Fruit fly (Drosophila melanogaster) whole organism, embryonic: Measurements from ENCODE around the gene IntS4.
A peak's percentile ranks its signal among the peaks of the same experiment; 100 is the strongest.

Experiments used
- CG10462 ChIP-seq: fragments of 200-800 bp; sonication (Bioruptor generic); optimal IDR thresholded peaks from 2 replicates; lab custom pipeline; 2016; ENCODE audit warnings: missing biosample characterization, missing genetic modification characterization
- CG10543 ChIP-seq: fragments of 200-800 bp; sonication (Bioruptor generic); optimal IDR thresholded peaks from 3 replicates; lab custom pipeline; 2017; ENCODE audit warnings: missing biosample characterization, mild to moderate bottlenecking, missing genetic modification characterization, moderate library complexity
- CG12769 ChIP-seq: fragments of 200-800 bp; sonication (Bioruptor generic); optimal IDR thresholded peaks from 2 replicates; lab custom pipeline; 2019; ENCODE audit warnings: missing biosample characterization, mild to moderate bottlenecking, missing genetic modification characterization, moderate library complexity
- CG13424 ChIP-seq: fragments of 200-800 bp; sonication (Bioruptor generic); optimal IDR thresholded peaks from 2 replicates; lab custom pipeline; 2019; ENCODE audit warnings: missing biosample characterization, mild to moderate bottlenecking, missing genetic modification characterization, moderate library complexity
- CG13894 ChIP-seq: fragments of 200-800 bp; sonication (Bioruptor generic); optimal IDR thresholded peaks from 3 replicates; lab custom pipeline; 2018; ENCODE audit warnings: missing biosample characterization, mild to moderate bottlenecking, missing genetic modification characterization, moderate library complexity
- CG14860 ChIP-seq: fragments of 200-800 bp; sonication (Bioruptor generic); IDR thresholded peaks from 3 replicates; pipeline ENCODE4 v1.3.6; 2022; ENCODE audit warnings: missing biosample characterization, missing genetic modification characterization; ENCODE audit not compliant: partially characterized antibody
- CG17385 ChIP-seq: fragments of 200-800 bp; sonication (Bioruptor generic); optimal IDR thresholded peaks from 3 replicates; lab custom pipeline; 2018; ENCODE audit warnings: missing biosample characterization, mild to moderate bottlenecking, missing genetic modification characterization
- CG34376 ChIP-seq: fragments of 200-800 bp; sonication (Bioruptor generic); optimal IDR thresholded peaks from 2 replicates; lab custom pipeline; 2018; ENCODE audit warnings: missing biosample characterization, mild to moderate bottlenecking, missing genetic modification characterization
- CG3838 ChIP-seq: fragments of 200-800 bp; sonication (Bioruptor generic); optimal IDR thresholded peaks from 3 replicates; lab custom pipeline; 2016; ENCODE audit warnings: missing biosample characterization, missing genetic modification characterization
- CG4360 ChIP-seq: fragments of 200-800 bp; sonication (Bioruptor generic); IDR thresholded peaks from 2 replicates; pipeline ENCODE4 v1.3.6; 2022; ENCODE audit warnings: missing biosample characterization, missing genetic modification characterization
- CG6254 ChIP-seq: fragments of 200-800 bp; sonication (Bioruptor generic); optimal IDR thresholded peaks from 3 replicates; lab custom pipeline; 2017; ENCODE audit warnings: mild to moderate bottlenecking, missing biosample characterization, missing genetic modification reagents, missing genetic modification characterization
- CG7786 ChIP-seq: fragments of 200-800 bp; sonication (Bioruptor generic); optimal IDR thresholded peaks from 2 replicates; lab custom pipeline; 2016; ENCODE audit warnings: missing biosample characterization, missing genetic modification characterization
- CG8388 ChIP-seq: fragments of 200-800 bp; sonication (Bioruptor generic); optimal IDR thresholded peaks from 2 replicates; lab custom pipeline; 2019; ENCODE audit warnings: missing biosample characterization, mild to moderate bottlenecking, missing genetic modification characterization, moderate library complexity
- CG9727 ChIP-seq: fragments of 200-800 bp; sonication (Bioruptor generic); optimal IDR thresholded peaks from 3 replicates; lab custom pipeline; 2017; ENCODE audit warnings: missing biosample characterization, mild to moderate bottlenecking, missing genetic modification characterization
- Drgx ChIP-seq: fragments of 200-800 bp; sonication (Bioruptor generic); IDR thresholded peaks from 2 replicates; pipeline ENCODE4 v1.3.6; 2022; ENCODE audit warnings: missing biosample characterization, missing genetic modification characterization
- Gsc ChIP-seq: fragments of 200-800 bp; sonication (Bioruptor generic); IDR thresholded peaks from 2 replicates; pipeline ENCODE4 v1.3.6; 2022; ENCODE audit warnings: missing biosample characterization, missing genetic modification characterization
- Med ChIP-seq: fragments of 200-800 bp; sonication (Bioruptor generic); peaks from one replicate; lab custom pipeline; 2016; ENCODE audit warnings: missing biosample characterization, missing genetic modification characterization, mild to moderate bottlenecking, inconsistent platforms, moderate library complexity
- Neu2 ChIP-seq: fragments of 200-800 bp; sonication (Bioruptor generic); optimal IDR thresholded peaks from 3 replicates; lab custom pipeline; 2016; ENCODE audit warnings: missing biosample characterization, missing genetic modification characterization, borderline replicate concordance
- Pdp1 ChIP-seq, 2 experiments: fragments of 200-800 bp; sonication (Bioruptor generic); optimal IDR thresholded peaks; 3 replicates each; lab custom pipeline; 2016; ENCODE audit warnings: missing biosample characterization in 2 of 2, missing genetic modification characterization in 2 of 2, mild to moderate bottlenecking in 1 of 2, moderate library complexity in 1 of 2
- Rx ChIP-seq: fragments of 200-800 bp; sonication (Bioruptor generic); IDR thresholded peaks from 2 replicates; pipeline ENCODE4 v1.3.6; 2022; ENCODE audit warnings: missing biosample characterization, missing genetic modification characterization
- Sry-β ChIP-seq: fragments of 200-800 bp; sonication (Bioruptor generic); optimal IDR thresholded peaks from 2 replicates; lab custom pipeline; 2018; ENCODE audit warnings: missing biosample characterization, mild to moderate bottlenecking, missing genetic modification characterization, moderate library complexity
- Sry-δ ChIP-seq: fragments of 200-800 bp; sonication (Bioruptor generic); optimal IDR thresholded peaks from 2 replicates; lab custom pipeline; 2016; ENCODE audit warnings: missing biosample characterization, missing genetic modification characterization
- Trl ChIP-seq, 3 experiments: fragments of >200 bp in 2 of 3; fragments of 200-800 bp in 1 of 3; sonication (Bioruptor generic) in 1 of 3; optimal IDR thresholded peaks; 2 replicates in 1 of 3; 3 replicates in 2 of 3; lab custom pipeline; 2016 to 2017; ENCODE audit warnings: missing biosample characterization in 1 of 3, missing genetic modification characterization in 1 of 3
- ab ChIP-seq: fragments of 200-800 bp; sonication (Bioruptor generic); optimal IDR thresholded peaks from 2 replicates; lab custom pipeline; 2016; ENCODE audit warnings: missing biosample characterization, missing genetic modification characterization
- abd-A ChIP-seq: fragments of 200-800 bp; sonication (Bioruptor generic); optimal IDR thresholded peaks from 3 replicates; lab custom pipeline; 2019; ENCODE audit warnings: missing biosample characterization, mild to moderate bottlenecking, missing genetic modification characterization, moderate library complexity
- al ChIP-seq: fragments of 200-800 bp; sonication (Bioruptor generic); IDR thresholded peaks from 2 replicates; pipeline ENCODE4 v1.3.6; 2022; ENCODE audit warnings: missing biosample characterization, missing genetic modification characterization
- amos ChIP-seq: fragments of 200-800 bp; sonication (Bioruptor generic); IDR thresholded peaks from 2 replicates; pipeline ENCODE4 v1.3.6; 2022; ENCODE audit warnings: missing biosample characterization, missing genetic modification characterization; ENCODE audit not compliant: partially characterized antibody
- bigmax ChIP-seq: fragments of 200-800 bp; sonication (Bioruptor generic); optimal IDR thresholded peaks from 2 replicates; lab custom pipeline; 2018; ENCODE audit warnings: missing biosample characterization, mild to moderate bottlenecking, missing genetic modification characterization
- cg ChIP-seq: fragments of 200-800 bp; sonication (Bioruptor generic); optimal IDR thresholded peaks from 3 replicates; lab custom pipeline; 2019; ENCODE audit warnings: missing biosample characterization, mild to moderate bottlenecking, missing genetic modification characterization, moderate library complexity
- chinmo ChIP-seq: fragments of 200-800 bp; sonication (Bioruptor generic); IDR thresholded peaks from 4 replicates; pipeline ENCODE4 v1.3.6; 2022; ENCODE audit warnings: missing biosample characterization, missing genetic modification characterization; ENCODE audit not compliant: partially characterized antibody
- chm ChIP-seq: fragments of 200-800 bp; sonication (Bioruptor generic); IDR thresholded peaks from 2 replicates; pipeline ENCODE4 v1.3.6; 2022; ENCODE audit warnings: missing biosample characterization, missing genetic modification characterization
- crp ChIP-seq, 2 experiments: fragments of 200-800 bp; sonication (Bioruptor generic); optimal IDR thresholded peaks; 2 replicates in 1 of 2; 3 replicates in 1 of 2; lab custom pipeline; 2017; ENCODE audit warnings: missing biosample characterization in 2 of 2, missing genetic modification characterization in 2 of 2, mild to moderate bottlenecking in 1 of 2, moderate library complexity in 1 of 2
- fru ChIP-seq: fragments of >200 bp; optimal IDR thresholded peaks from 2 replicates; lab custom pipeline; 2017
- ftz-f1 ChIP-seq: fragments of 200-800 bp; sonication (Bioruptor generic); optimal IDR thresholded peaks from 2 replicates; lab custom pipeline; 2016; ENCODE audit warnings: missing biosample characterization, missing genetic modification characterization
- gce ChIP-seq: fragments of 200-800 bp; sonication (Bioruptor generic); IDR thresholded peaks from 3 replicates; pipeline ENCODE4 v1.3.6; 2022; ENCODE audit warnings: missing biosample characterization, missing genetic modification characterization
- gem ChIP-seq: fragments of 200-800 bp; sonication (Bioruptor generic); optimal IDR thresholded peaks from 2 replicates; lab custom pipeline; 2019; ENCODE audit warnings: missing biosample characterization, mild to moderate bottlenecking, missing genetic modification characterization, moderate library complexity
- grn ChIP-seq: fragments of 200-800 bp; sonication (Bioruptor generic); optimal IDR thresholded peaks from 3 replicates; lab custom pipeline; 2017; ENCODE audit warnings: missing biosample characterization, missing genetic modification characterization
- gro ChIP-seq: fragments of 200-800 bp; sonication (Bioruptor generic); optimal IDR thresholded peaks from 2 replicates; lab custom pipeline; 2016; ENCODE audit warnings: missing biosample characterization, missing genetic modification characterization
- nau ChIP-seq: fragments of 200-800 bp; sonication (Bioruptor generic); optimal IDR thresholded peaks from 3 replicates; lab custom pipeline; 2017; ENCODE audit warnings: missing biosample characterization, mild to moderate bottlenecking, missing genetic modification characterization, missing genetic modification reagents
- rib ChIP-seq: fragments of 200-800 bp; sonication (Bioruptor generic); IDR thresholded peaks from 2 replicates; pipeline ENCODE4 v1.3.6; 2022; ENCODE audit warnings: missing biosample characterization, missing genetic modification characterization
- row ChIP-seq: fragments of 200-800 bp; sonication (Bioruptor generic); IDR thresholded peaks from 3 replicates; pipeline ENCODE4 v1.3.6; 2022; ENCODE audit warnings: missing biosample characterization, missing genetic modification characterization
- sd ChIP-seq: fragments of 200-800 bp; sonication (Bioruptor generic); optimal IDR thresholded peaks from 3 replicates; lab custom pipeline; 2018; ENCODE audit warnings: missing biosample characterization, mild to moderate bottlenecking, missing genetic modification characterization, moderate library complexity
- sens ChIP-seq: fragments of 200-800 bp; sonication (Bioruptor generic); peaks from one replicate; lab custom pipeline; 2016; ENCODE audit warnings: missing biosample characterization, missing genetic modification characterization
- sqz ChIP-seq: fragments of 200-800 bp; sonication (Bioruptor generic); optimal IDR thresholded peaks from 3 replicates; lab custom pipeline; 2018; ENCODE audit warnings: missing biosample characterization, mild to moderate bottlenecking, missing genetic modification characterization
- tgo ChIP-seq: fragments of 200-800 bp; sonication (Bioruptor generic); IDR thresholded peaks from 3 replicates; pipeline ENCODE4 v1.3.6; 2022; ENCODE audit warnings: missing biosample characterization, missing genetic modification characterization
- twi ChIP-seq: fragments of 200-800 bp; optimal IDR thresholded peaks from 2 replicates; lab custom pipeline; 2019; ENCODE audit warnings: missing biosample characterization, mild to moderate bottlenecking, missing genetic modification characterization, moderate library complexity

The IntS4 gene

DNA sequence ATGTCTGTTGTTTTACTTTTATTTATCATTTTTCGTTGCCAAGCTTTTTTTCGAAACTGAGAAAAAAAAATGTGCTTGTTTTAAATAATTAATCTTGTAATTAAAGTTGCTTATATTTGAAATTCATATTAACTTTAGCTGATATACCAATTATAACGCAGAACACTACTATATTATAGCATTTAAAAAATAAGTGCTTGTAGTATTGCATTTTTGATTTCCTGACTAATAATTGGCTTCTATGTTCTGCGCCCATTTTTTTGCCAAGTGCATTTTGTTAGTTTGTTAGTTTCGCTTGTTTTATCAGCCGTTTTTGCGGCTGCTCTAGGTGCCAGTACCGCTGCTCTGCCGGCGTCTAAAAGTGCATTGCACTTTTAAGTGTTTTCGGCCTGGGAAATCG is 37.1 kb downstream of the IntS4 start:
- peak; percentile 5 for TF ChIP-seq gem
- TF ChIP-seq CG10462 (GFP tag; lab: Kevin White, UChicago) = no peak
- TF ChIP-seq CG6254 (GFP tag; lab: Kevin White, UChicago) = no peak
- TF ChIP-seq CG34376 = no peak
- TF ChIP-seq row = 0 out of 3 replicates have a peak, but pooled peaks have one; percentile 17
- no peak for TF ChIP-seq CG14860 (GFP tag; lab: Robert Waterston, UW)
- TF ChIP-seq Drgx (GFP tag; lab: Robert Waterston, UW) = peak; percentile 55
- TF ChIP-seq, all 482 proteins: peak for 3

- no peak for TF ChIP-seq Gsc
- no peak for TF ChIP-seq amos (GFP tag; lab: Robert Waterston, UW)
- peak; percentile 4 for TF ChIP-seq nau (GFP tag; lab: Kevin White, UChicago)
- peak; percentile 34 for TF ChIP-seq cg (GFP tag; lab: Kevin White, UChicago)
- peak; percentile 45 for TF ChIP-seq sd (tag; lab: Kevin White, UChicago)
- no peak for TF ChIP-seq CG8388 (GFP tag; lab: Kevin White, UChicago)
- peak; percentile 61 for TF ChIP-seq sens (GFP tag; lab: Kevin White, UChicago)
- TF ChIP-seq CG9727 (GFP tag; lab: Kevin White, UChicago) = no peak
- TF ChIP-seq Med = peak; percentile 31
- 0 out of 2 replicates have a peak, but pooled peaks have one; percentile 32 for TF ChIP-seq chm (GFP tag; lab: Robert Waterston, UW)
- no peak for TF ChIP-seq CG7786 (GFP tag; lab: Kevin White, UChicago)
- TF ChIP-seq bigmax (GFP tag; lab: Kevin White, UChicago) = no peak
- TF ChIP-seq abd-A = peak; percentile 3
- TF ChIP-seq Pdp1 (GFP tag; optimal IDR thresholded peaks at IDR 0.05; lab: Kevin White, UChicago) = peak in 1 of 2 experiments; percentile 83
- peak; percentile 27 for TF ChIP-seq grn (GFP tag; lab: Kevin White, UChicago)
- TF ChIP-seq CG12769 = peak; percentile 35
- no peak for TF ChIP-seq tgo (GFP tag; lab: Robert Waterston, UW)
- peak in 1 of 2 experiments; percentile 3 for TF ChIP-seq crp (GFP tag; optimal IDR thresholded peaks at IDR 0.05; lab: Kevin White, UChicago)
- TF ChIP-seq gro = no peak
- TF ChIP-seq CG13894 (tag; lab: Kevin White, UChicago) = peak; percentile 51
- no peak for TF ChIP-seq CG3838 (GFP tag; lab: Kevin White, UChicago)
- no peak for TF ChIP-seq al
- TF ChIP-seq CG10543 (GFP tag; lab: Kevin White, UChicago) = peak; percentile 14
- TF ChIP-seq Rx (GFP tag; lab: Robert Waterston, UW) = no peak
- no peak for TF ChIP-seq ab (GFP tag; lab: Kevin White, UChicago)
- TF ChIP-seq, all 482 proteins: peak for 13
These were observed 38.1 kb downstream of the IntS4 start for dm6 chrX:8520517-8520916.

DNA sequence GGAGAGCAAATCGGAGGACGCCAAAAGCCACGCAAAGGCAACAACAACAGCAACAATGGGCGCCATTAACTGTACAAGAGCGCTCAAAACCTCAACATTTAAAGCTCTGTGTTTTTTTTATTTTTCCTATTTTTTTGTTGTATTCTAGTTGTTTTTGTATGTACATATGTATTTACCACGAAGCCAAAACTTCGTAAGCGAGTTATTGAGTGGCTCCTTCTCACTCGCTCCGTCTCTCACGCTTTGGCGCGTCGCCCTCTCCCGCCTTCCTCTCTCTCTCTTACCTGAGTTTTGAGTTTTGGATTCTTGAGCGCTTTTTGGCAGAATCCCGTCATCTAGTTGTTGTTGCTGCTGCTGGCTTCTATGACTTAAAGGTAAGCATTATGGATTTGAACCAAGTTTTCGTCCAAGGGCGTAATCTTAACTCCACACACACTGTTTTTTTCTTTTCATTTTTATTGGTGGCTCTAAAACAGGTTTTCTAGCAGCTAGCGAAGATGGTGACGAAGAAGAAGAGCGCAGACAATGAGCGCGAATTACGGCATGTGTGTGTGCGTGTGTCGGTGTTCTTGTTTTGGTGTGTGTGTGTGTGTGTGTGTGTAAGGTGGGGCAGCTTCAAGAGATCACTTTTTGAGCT is 40.4 kb downstream of the IntS4 start:
- TF ChIP-seq ftz-f1 (GFP tag; lab: Kevin White, UChicago) (peak; percentile 13), gce (GFP tag; lab: Robert Waterston, UW) (no peak), Sry-δ (GFP tag; lab: Kevin White, UChicago) (no peak), CG13894 (tag; lab: Kevin White, UChicago) (peak; percentile 54), twi (tag; lab: Kevin White, UChicago) (no peak), Trl (optimal IDR thresholded peaks at IDR 0.05; lab: Kevin White, UChicago) (peak; percentile 71 to 87), Trl (GFP tag; optimal IDR thresholded peaks at IDR 0.05; lab: Kevin White, UChicago) (no peak), rib (GFP tag; lab: Robert Waterston, UW) (peak; percentile 55; the same call in 1 of the 2 replicates), fru (lab: Kevin White, UChicago) (no peak), Med (peak; percentile 55), CG17385 (GFP tag; lab: Kevin White, UChicago) (peak; percentile 84), Sry-β (GFP tag; lab: Kevin White, UChicago) (no peak), CG12769 (peak; percentile 14), Neu2 (no peak), sqz (GFP tag; lab: Kevin White, UChicago) (peak; percentile 54), Drgx (GFP tag; lab: Robert Waterston, UW) (0 out of 2 replicates have a peak, but pooled peaks have one; percentile 18), abd-A (peak; percentile 51), CG4360 (peak; percentile 65), chm (GFP tag; lab: Robert Waterston, UW) (0 out of 2 replicates have a peak, but pooled peaks have one; percentile 23), CG13424 (no peak), chinmo (peak; percentile 75; the same call in 1 of the 4 replicates)
